Fruit fly (Drosophila melanogaster) whole organism, adult: ENCODE results near the gene Kap-alpha1.
"Not testable (repeated sequence)": the region's sequence is repeated elsewhere in the genome, so short reads cannot be mapped to it uniquely, and the experiment has no call there.

Source experiments
- CG11617 ChIP-seq: fragments of 200-800 bp; sonication (Bioruptor generic); optimal IDR thresholded peaks from 2 replicates; lab custom pipeline; 2017; ENCODE audit warnings: mild to moderate bottlenecking, missing biosample characterization, missing genetic modification reagents, missing genetic modification characterization
- CG12768 ChIP-seq: fragments of 200-800 bp; sonication (Bioruptor generic); optimal IDR thresholded peaks from 2 replicates; lab custom pipeline; 2017; ENCODE audit warnings: missing biosample characterization, missing genetic modification characterization, mild to moderate bottlenecking, moderate library complexity, missing genetic modification reagents
- CG14711 ChIP-seq: fragments of 200-800 bp; sonication (Bioruptor generic); optimal IDR thresholded peaks from 2 replicates; lab custom pipeline; 2018; ENCODE audit warnings: missing biosample characterization, mild to moderate bottlenecking, missing genetic modification characterization, moderate library complexity
- CG1620 ChIP-seq: fragments of 200-800 bp; sonication (Bioruptor generic); optimal IDR thresholded peaks from 2 replicates; lab custom pipeline; 2016; ENCODE audit warnings: missing biosample characterization, missing genetic modification characterization
- CG33017 ChIP-seq: fragments of 200-800 bp; sonication (Bioruptor generic); optimal IDR thresholded peaks from 2 replicates; lab custom pipeline; 2018; ENCODE audit warnings: missing biosample characterization, mild to moderate bottlenecking, missing genetic modification characterization, moderate library complexity
- CG5204 ChIP-seq: fragments of 200-800 bp; sonication (Bioruptor generic); optimal IDR thresholded peaks from 2 replicates; lab custom pipeline; 2016; ENCODE audit warnings: missing biosample characterization, missing genetic modification characterization
- CG7045 ChIP-seq: fragments of 200-800 bp; sonication (Bioruptor generic); optimal IDR thresholded peaks from 2 replicates; lab custom pipeline; 2017; ENCODE audit warnings: missing biosample characterization, mild to moderate bottlenecking, missing genetic modification characterization
- CG7101 ChIP-seq: fragments of 200-800 bp; sonication (Bioruptor generic); optimal IDR thresholded peaks from 2 replicates; lab custom pipeline; 2018; ENCODE audit warnings: missing biosample characterization, mild to moderate bottlenecking, missing genetic modification characterization, moderate library complexity
- Clk ChIP-seq: fragments of 200-800 bp; sonication (Bioruptor generic); optimal IDR thresholded peaks from 2 replicates; lab custom pipeline; 2017; ENCODE audit warnings: missing biosample characterization, missing genetic modification characterization
- Crg-1 ChIP-seq: fragments of 200-800 bp; sonication (Bioruptor generic); optimal IDR thresholded peaks from 2 replicates; lab custom pipeline; 2016; ENCODE audit warnings: missing biosample characterization, missing genetic modification characterization
- Hr96 ChIP-seq: fragments of 200-800 bp; sonication (Bioruptor generic); optimal IDR thresholded peaks from 2 replicates; lab custom pipeline; 2016; ENCODE audit warnings: missing biosample characterization, missing genetic modification characterization
- Mnt ChIP-seq: fragments of 200-800 bp; sonication (Bioruptor generic); optimal IDR thresholded peaks from 2 replicates; lab custom pipeline; 2016; ENCODE audit warnings: missing biosample characterization, mild to moderate bottlenecking, missing genetic modification characterization
- bab1 ChIP-seq: fragments of 200-800 bp; sonication (Bioruptor generic); optimal IDR thresholded peaks from 3 replicates; lab custom pipeline; 2019; ENCODE audit warnings: missing biosample characterization, mild to moderate bottlenecking, missing genetic modification characterization, moderate library complexity
- cic ChIP-seq: fragments of 200-800 bp; sonication (Bioruptor generic); optimal IDR thresholded peaks from 2 replicates; lab custom pipeline; 2017; ENCODE audit warnings: missing biosample characterization, mild to moderate bottlenecking, missing genetic modification characterization, moderate library complexity
- cnc ChIP-seq, 2 experiments: fragments of >200 bp; optimal IDR thresholded peaks; 2 replicates each; lab custom pipeline; 2017
- kay ChIP-seq: fragments of 200-800 bp; sonication (Bioruptor generic); peaks from one replicate; lab custom pipeline; 2016; ENCODE audit warnings: missing biosample characterization, missing genetic modification characterization, borderline replicate concordance
- ovo ChIP-seq: fragments of 200-800 bp; sonication (Bioruptor generic); optimal IDR thresholded peaks from 2 replicates; lab custom pipeline; 2016; ENCODE audit warnings: missing biosample characterization, missing genetic modification characterization
- pad ChIP-seq: fragments of 200-800 bp; sonication (Bioruptor generic); optimal IDR thresholded peaks from 3 replicates; lab custom pipeline; 2017; ENCODE audit warnings: missing biosample characterization, missing genetic modification characterization, mild to moderate bottlenecking, moderate library complexity, missing genetic modification reagents
- tj ChIP-seq: fragments of 200-800 bp; sonication (Bioruptor generic); optimal IDR thresholded peaks from 3 replicates; lab custom pipeline; 2017; ENCODE audit warnings: missing biosample characterization, mild to moderate bottlenecking, missing genetic modification characterization, moderate library complexity
- toe ChIP-seq: fragments of 200-800 bp; sonication (Bioruptor generic); optimal IDR thresholded peaks from 2 replicates; lab custom pipeline; 2016; ENCODE audit warnings: missing biosample characterization, missing genetic modification characterization

The Kap-alpha1 gene

DNA sequence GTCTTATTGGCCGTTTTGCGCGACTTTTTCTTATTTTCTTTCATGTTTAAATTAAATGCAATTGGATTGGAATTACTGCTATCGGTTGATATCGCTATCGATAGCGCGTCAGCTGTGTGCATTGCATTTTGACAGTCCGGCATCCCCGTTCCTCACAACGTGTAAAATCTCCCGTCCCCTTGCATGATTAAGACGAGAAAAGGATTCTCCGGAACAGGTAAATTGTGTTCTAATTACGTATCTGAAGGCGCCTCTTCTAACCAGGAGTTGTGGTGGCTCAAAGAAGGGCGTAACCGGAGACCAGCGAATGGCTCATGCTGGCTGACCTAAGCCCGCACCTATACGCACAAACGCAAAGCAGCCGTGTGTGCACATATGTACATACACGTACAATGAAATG lies at the start of gene Kap-alpha1, which contains the start of gene CG14104:
Kap-alpha1 (plus strand) TSS at position 130 of the 400 bp plus-strand sequence.
CG14104 (minus strand) TSS at position 97 of the 400 bp plus-strand sequence.
- TF ChIP-seq CG33017 = no peak
- no peak for TF ChIP-seq Clk
- TF ChIP-seq ovo (GFP tag; lab: Kevin White, UChicago) = no peak
- TF ChIP-seq cic (GFP tag; lab: Kevin White, UChicago) = peak; percentile 8
- TF ChIP-seq cnc (optimal IDR thresholded peaks at IDR 0.05; lab: Kevin White, UChicago) = no peak
- peak; percentile 76 for TF ChIP-seq Mnt (GFP tag; lab: Kevin White, UChicago)
- TF ChIP-seq tj (GFP tag; lab: Kevin White, UChicago) = peak; percentile 42
- TF ChIP-seq Crg-1 = peak; percentile 26
- TF ChIP-seq CG11617 (GFP tag; lab: Kevin White, UChicago) = peak; percentile 7
- TF ChIP-seq bab1 (GFP tag; lab: Kevin White, UChicago) = peak; percentile 9
- TF ChIP-seq kay (GFP tag; lab: Kevin White, UChicago) = no peak
- TF ChIP-seq Hr96 (GFP tag; lab: Kevin White, UChicago) = no peak
- TF ChIP-seq CG5204 = no peak
- no peak for TF ChIP-seq CG12768 (GFP tag; lab: Kevin White, UChicago)

DNA sequence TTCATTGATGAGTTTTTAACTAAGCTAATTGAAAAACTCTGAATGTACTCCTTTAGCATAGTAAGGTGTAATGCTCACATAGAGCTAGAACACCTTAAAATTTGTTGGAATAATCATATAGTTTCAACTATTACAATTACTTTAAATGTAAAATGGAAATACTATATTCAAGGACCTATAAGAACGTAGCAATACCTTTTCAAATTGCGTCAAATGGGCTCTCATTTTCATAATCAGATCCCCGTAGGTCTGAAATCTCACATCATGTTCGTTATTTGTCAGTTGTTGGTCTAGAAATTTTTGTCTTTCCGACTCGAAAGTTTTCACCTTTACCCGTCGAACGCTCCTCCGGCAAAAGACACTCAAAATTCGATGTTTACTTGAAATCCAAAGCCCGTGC lies 46.9 kb upstream of the Kap-alpha1 start, which contains the start of gene Vtld:
Vtld (plus strand) TSS at position 301 of the 400 bp plus-strand sequence.
- TF ChIP-seq tj, CG7045, ovo (GFP tag; lab: Kevin White, UChicago): not testable (repeated sequence)

DNA sequence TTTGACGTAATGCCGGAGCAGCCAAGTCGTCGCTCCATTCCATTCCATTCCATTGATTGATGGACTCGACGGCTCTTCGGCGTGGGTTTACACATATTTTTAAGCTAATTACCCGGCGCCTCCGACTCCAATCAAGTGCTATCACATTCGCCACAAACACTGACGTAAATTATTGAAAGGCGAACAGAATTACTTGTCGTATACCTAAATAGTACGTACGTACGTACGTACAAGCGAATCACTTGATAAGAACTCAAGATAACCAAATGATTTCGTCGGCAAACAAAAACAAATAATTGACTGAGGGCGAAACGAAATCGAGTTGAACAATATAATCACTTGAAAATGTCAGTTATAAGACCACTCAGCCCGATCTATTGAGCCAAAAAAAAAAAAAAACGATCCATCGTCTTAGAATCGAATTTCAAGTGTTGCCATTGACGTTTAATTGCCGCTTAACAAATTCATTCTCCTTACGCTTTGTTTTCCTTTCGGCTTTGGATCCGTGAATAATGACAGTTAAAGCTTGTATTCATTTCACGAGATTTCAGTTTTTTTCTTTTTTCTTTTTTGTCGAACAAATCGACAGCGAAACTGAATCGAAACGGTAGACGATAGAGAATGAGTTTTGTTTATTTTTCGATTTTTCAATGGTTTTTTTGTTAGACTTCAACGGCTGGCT lies 29.6 kb upstream of the Kap-alpha1 start:
- TF ChIP-seq Mnt (GFP tag; lab: Kevin White, UChicago) (no peak), CG7101 (tag; lab: Kevin White, UChicago) (no peak), CG33017 (no peak), CG7045 (GFP tag; lab: Kevin White, UChicago) (no peak), cic (GFP tag; lab: Kevin White, UChicago) (peak; percentile 58), CG5204 (no peak), ovo (GFP tag; lab: Kevin White, UChicago) (no peak), CG14711 (no peak)

DNA sequence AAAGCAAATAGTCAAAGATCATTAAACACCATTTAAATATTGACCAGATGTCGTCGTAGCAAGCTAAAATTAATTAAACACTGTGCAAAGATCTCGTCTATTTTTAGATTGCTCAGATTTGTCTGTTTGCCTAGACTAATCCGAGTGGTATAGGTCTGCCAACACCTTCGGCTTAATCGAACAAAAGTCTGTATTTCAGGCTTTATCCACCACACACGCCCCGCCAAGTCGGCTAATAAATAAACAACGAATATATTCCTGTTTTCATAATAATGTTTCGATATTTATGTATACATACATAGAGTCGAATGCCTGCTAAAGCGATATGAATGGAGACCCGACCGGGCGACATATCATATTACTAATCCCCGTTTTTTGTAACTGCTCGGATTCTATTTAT lies 28.5 kb upstream of the Kap-alpha1 start:
- no peak for TF ChIP-seq CG7101 (tag; lab: Kevin White, UChicago)
- no peak for TF ChIP-seq tj (GFP tag; lab: Kevin White, UChicago)
- TF ChIP-seq ovo (GFP tag; lab: Kevin White, UChicago) = no peak

DNA sequence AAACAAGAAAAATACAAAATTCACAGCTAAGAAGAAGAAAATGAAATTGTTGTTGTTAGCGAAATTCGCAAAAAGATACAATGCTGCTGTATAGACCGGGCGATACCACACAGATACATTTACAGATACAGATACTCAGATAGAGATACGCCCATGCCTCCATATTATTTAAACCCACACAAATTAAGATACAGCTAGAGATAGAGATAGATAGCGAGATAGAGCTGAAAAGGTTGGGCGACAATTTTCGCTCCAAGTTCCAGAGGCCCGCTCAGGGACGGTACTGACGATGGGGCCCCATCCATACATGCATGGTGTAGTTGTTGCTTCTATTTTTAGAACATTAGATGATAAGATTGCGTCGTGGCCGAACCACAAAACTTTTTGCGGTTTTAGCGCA lies 19.4 kb upstream of the Kap-alpha1 start:
- TF ChIP-seq Clk (no peak), CG12768 (GFP tag; lab: Kevin White, UChicago) (peak; percentile 30), cic (GFP tag; lab: Kevin White, UChicago) (peak; percentile 51), CG33017 (no peak), Crg-1 (no peak), tj (GFP tag; lab: Kevin White, UChicago) (peak; percentile 5)

DNA sequence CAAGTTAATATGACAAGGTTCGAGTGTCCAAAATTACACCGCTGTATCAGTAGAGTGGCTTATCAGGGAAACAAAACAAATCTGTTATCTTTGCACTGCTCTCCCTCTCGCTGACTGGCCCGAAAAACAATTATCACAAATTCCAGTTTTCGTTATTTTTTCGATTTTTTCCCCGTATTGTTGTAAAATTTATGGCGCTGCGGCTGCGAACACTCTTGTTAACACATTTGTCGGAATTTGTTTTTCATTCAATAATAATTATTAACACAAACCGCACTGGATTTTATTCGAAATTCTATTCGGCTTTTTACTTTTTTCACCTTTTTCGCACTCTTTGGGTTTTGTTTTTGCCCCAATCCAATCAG lies 16.5 kb upstream of the Kap-alpha1 start:
- TF ChIP-seq CG12768 (GFP tag; lab: Kevin White, UChicago) = no peak
- peak; percentile 88 for TF ChIP-seq kay (GFP tag; lab: Kevin White, UChicago)
- TF ChIP-seq ovo (GFP tag; lab: Kevin White, UChicago) = no peak

DNA sequence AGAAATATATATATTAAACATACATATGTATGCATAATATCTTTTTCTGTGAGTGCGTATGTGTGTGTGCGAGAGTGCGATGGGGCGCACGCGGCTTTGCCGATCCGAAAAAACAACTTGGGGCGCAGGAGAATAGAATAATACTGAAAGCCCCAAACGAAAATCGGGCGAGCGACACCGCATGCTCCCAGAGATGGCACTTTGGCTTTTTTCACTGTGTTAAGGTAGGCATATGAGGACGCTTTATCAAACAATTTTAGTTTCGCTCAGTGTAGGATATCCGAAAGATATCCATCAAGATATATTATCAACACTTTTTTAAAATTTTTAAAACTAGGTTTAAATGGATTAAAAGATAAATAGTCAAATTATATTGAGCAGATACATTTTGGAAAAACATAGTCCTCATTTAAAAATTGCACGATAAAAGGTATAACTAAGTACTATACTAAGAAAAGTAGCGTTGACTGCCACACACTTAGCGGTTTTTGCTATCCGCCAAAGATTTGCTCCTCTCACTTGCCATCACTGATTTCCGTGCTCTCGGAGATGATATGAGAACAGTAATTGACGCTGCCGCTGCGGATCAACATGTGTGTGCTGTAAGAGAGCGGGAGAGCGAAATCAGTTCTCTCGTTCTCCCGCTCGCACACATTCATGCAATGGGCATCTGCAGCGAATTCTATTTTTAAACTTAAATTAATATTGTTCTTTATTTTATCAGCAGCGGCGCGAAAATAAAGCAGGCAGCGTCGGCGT lies 15.9 kb upstream of the Kap-alpha1 start:
- TF ChIP-seq cic (GFP tag; lab: Kevin White, UChicago) = no peak
- TF ChIP-seq kay (GFP tag; lab: Kevin White, UChicago) = peak; percentile 98
- peak; percentile 57 for TF ChIP-seq Crg-1
- peak; percentile 74 for TF ChIP-seq Hr96 (GFP tag; lab: Kevin White, UChicago)
- TF ChIP-seq ovo (GFP tag; lab: Kevin White, UChicago) = no peak
- peak; percentile 30 for TF ChIP-seq tj (GFP tag; lab: Kevin White, UChicago)
- TF ChIP-seq CG14711 = no peak
- peak; percentile 80 for TF ChIP-seq CG5204
- peak; percentile 22 for TF ChIP-seq bab1 (GFP tag; lab: Kevin White, UChicago)
- TF ChIP-seq toe (GFP tag; lab: Kevin White, UChicago) = peak; percentile 38
- TF ChIP-seq CG7101 (tag; lab: Kevin White, UChicago) = peak; percentile 66
- peak; percentile 45 for TF ChIP-seq CG12768 (GFP tag; lab: Kevin White, UChicago)
- no peak for TF ChIP-seq cnc (optimal IDR thresholded peaks at IDR 0.05; lab: Kevin White, UChicago)
- peak; percentile 33 for TF ChIP-seq pad (GFP tag; lab: Kevin White, UChicago)
- TF ChIP-seq CG7045 (GFP tag; lab: Kevin White, UChicago) = peak; percentile 21
- peak; percentile 84 for TF ChIP-seq Mnt (GFP tag; lab: Kevin White, UChicago)
- peak; percentile 23 for TF ChIP-seq CG33017
- no peak for TF ChIP-seq CG1620
- TF ChIP-seq Clk = no peak
- peak; percentile 72 for TF ChIP-seq CG11617 (GFP tag; lab: Kevin White, UChicago)
